Fruit fly (Drosophila melanogaster) whole organism, embryonic: ENCODE data around the gene CG14882.
A peak's percentile ranks its signal among the peaks of the same experiment; 100 is the strongest.

ENCODE experiments used
- Asciz ChIP-seq: fragments of 200-800 bp; sonication (Bioruptor generic); optimal IDR thresholded peaks from 2 replicates; lab custom pipeline; 2017; ENCODE audit warnings: missing biosample characterization, mild to moderate bottlenecking, missing genetic modification characterization, missing genetic modification reagents
- CG11695 ChIP-seq: fragments of 200-800 bp; sonication (Bioruptor generic); IDR thresholded peaks from 3 replicates; pipeline ENCODE4 v1.3.6; 2022; ENCODE audit warnings: missing biosample characterization, missing genetic modification characterization
- CG11723 ChIP-seq: fragments of 200-800 bp; sonication (Bioruptor generic); optimal IDR thresholded peaks from 2 replicates; lab custom pipeline; 2017; ENCODE audit warnings: missing biosample characterization, mild to moderate bottlenecking, missing genetic modification characterization
- CG12659 ChIP-seq: fragments of 200-800 bp; sonication (Bioruptor generic); optimal IDR thresholded peaks from 3 replicates; lab custom pipeline; 2017; ENCODE audit warnings: mild to moderate bottlenecking, missing biosample characterization, missing genetic modification reagents, missing genetic modification characterization
- CG14050 ChIP-seq: fragments of 200-800 bp; sonication (Bioruptor generic); IDR thresholded peaks from 3 replicates; pipeline ENCODE4 v1.3.6; 2022; ENCODE audit warnings: missing biosample characterization, missing genetic modification characterization
- CG15073 ChIP-seq: fragments of 200-800 bp; sonication (Bioruptor generic); optimal IDR thresholded peaks from 2 replicates; lab custom pipeline; 2016; ENCODE audit warnings: missing biosample characterization, missing genetic modification characterization
- CG1603 ChIP-seq: fragments of 200-800 bp; sonication (Bioruptor generic); optimal IDR thresholded peaks from 2 replicates; lab custom pipeline; 2019; ENCODE audit warnings: missing biosample characterization, mild to moderate bottlenecking, missing genetic modification characterization, moderate library complexity
- CG18011 ChIP-seq: fragments of 200-800 bp; sonication (Bioruptor generic); optimal IDR thresholded peaks from 2 replicates; lab custom pipeline; 2017; ENCODE audit warnings: missing biosample characterization, missing genetic modification characterization, mild to moderate bottlenecking, moderate library complexity, missing genotype
- CG18619 ChIP-seq: fragments of 200-800 bp; sonication (Bioruptor generic); optimal IDR thresholded peaks from 3 replicates; lab custom pipeline; 2017; ENCODE audit warnings: missing biosample characterization, mild to moderate bottlenecking, missing genetic modification characterization
- CG31224 ChIP-seq: fragments of 200-800 bp; sonication (Bioruptor generic); IDR thresholded peaks from 2 replicates; pipeline ENCODE4 v1.3.6; 2022; ENCODE audit warnings: missing biosample characterization, missing genetic modification characterization
- CG32772 ChIP-seq: fragments of 200-800 bp; sonication (Bioruptor generic); IDR thresholded peaks from 2 replicates; pipeline ENCODE4 v1.3.6; 2022; ENCODE audit warnings: missing biosample characterization, missing genetic modification characterization
- CG4404 ChIP-seq: fragments of 200-800 bp; sonication (Bioruptor generic); IDR thresholded peaks from 2 replicates; pipeline ENCODE4 v1.3.6; 2022; ENCODE audit warnings: missing biosample characterization, missing genetic modification characterization
- CG6272 ChIP-seq: fragments of 200-800 bp; sonication (Bioruptor generic); IDR thresholded peaks from 2 replicates; pipeline ENCODE4 v1.3.6; 2022; ENCODE audit warnings: missing biosample characterization, missing genetic modification characterization
- CG6813 ChIP-seq: fragments of 200-800 bp; sonication (Bioruptor generic); optimal IDR thresholded peaks from 2 replicates; lab custom pipeline; 2017; ENCODE audit warnings: missing biosample characterization, missing genetic modification characterization, mild to moderate bottlenecking, moderate library complexity, missing genetic modification reagents
- CG6854 ChIP-seq: fragments of 200-800 bp; sonication (Bioruptor generic); optimal IDR thresholded peaks from 3 replicates; lab custom pipeline; 2017; ENCODE audit warnings: missing biosample characterization, mild to moderate bottlenecking, missing genetic modification characterization
- CG8089 ChIP-seq: fragments of 200-800 bp; sonication (Bioruptor generic); optimal IDR thresholded peaks from 3 replicates; lab custom pipeline; 2016; ENCODE audit warnings: missing biosample characterization, missing genetic modification characterization
- Dfd ChIP-seq, 2 experiments: fragments of >200 bp; optimal IDR thresholded peaks; 2 replicates each; lab custom pipeline; 2017; ENCODE audit warnings: missing biosample characterization in 2 of 2, missing genetic modification characterization in 2 of 2
- Dip3 ChIP-seq: fragments of 200-800 bp; sonication (Bioruptor generic); optimal IDR thresholded peaks from 3 replicates; lab custom pipeline; 2016; ENCODE audit warnings: missing biosample characterization, missing genetic modification characterization
- Gsc ChIP-seq: fragments of 200-800 bp; sonication (Bioruptor generic); IDR thresholded peaks from 2 replicates; pipeline ENCODE4 v1.3.6; 2022; ENCODE audit warnings: missing biosample characterization, missing genetic modification characterization
- Hr39 ChIP-seq: fragments of >200 bp; optimal IDR thresholded peaks from 2 replicates; lab custom pipeline; 2017
- Max ChIP-seq: fragments of 200-800 bp; sonication (Bioruptor generic); optimal IDR thresholded peaks from 2 replicates; lab custom pipeline; 2016; ENCODE audit warnings: missing biosample characterization, mild to moderate bottlenecking, missing genetic modification characterization
- Myb ChIP-seq: fragments of 200-800 bp; sonication (Bioruptor generic); optimal IDR thresholded peaks from 2 replicates; lab custom pipeline; 2016; ENCODE audit warnings: missing biosample characterization, missing genetic modification characterization
- Nf-YA ChIP-seq: fragments of 200-800 bp; sonication (Bioruptor generic); IDR thresholded peaks from 2 replicates; pipeline ENCODE4 v1.3.6; 2022; ENCODE audit warnings: missing biosample characterization, missing genetic modification characterization
- PHDP ChIP-seq: fragments of 200-800 bp; sonication (Bioruptor generic); optimal IDR thresholded peaks from 3 replicates; lab custom pipeline; 2018; ENCODE audit warnings: missing biosample characterization, mild to moderate bottlenecking, missing genetic modification characterization, moderate library complexity
- Spps ChIP-seq: fragments of 200-800 bp; sonication (Bioruptor generic); optimal IDR thresholded peaks from 2 replicates; lab custom pipeline; 2018; ENCODE audit warnings: missing biosample characterization, mild to moderate bottlenecking, missing genetic modification characterization
- Sry-β ChIP-seq: fragments of 200-800 bp; sonication (Bioruptor generic); optimal IDR thresholded peaks from 2 replicates; lab custom pipeline; 2018; ENCODE audit warnings: missing biosample characterization, mild to moderate bottlenecking, missing genetic modification characterization, moderate library complexity
- Xbp1 ChIP-seq: fragments of 200-800 bp; sonication (Bioruptor generic); optimal IDR thresholded peaks from 3 replicates; lab custom pipeline; 2016; ENCODE audit warnings: missing biosample characterization, mild to moderate bottlenecking, missing genetic modification characterization
- ab ChIP-seq: fragments of 200-800 bp; sonication (Bioruptor generic); optimal IDR thresholded peaks from 2 replicates; lab custom pipeline; 2016; ENCODE audit warnings: missing biosample characterization, missing genetic modification characterization
- ara ChIP-seq: fragments of 200-800 bp; sonication (Bioruptor generic); IDR thresholded peaks from 2 replicates; pipeline ENCODE4 v1.3.6; 2022; ENCODE audit warnings: missing biosample characterization, missing genetic modification characterization
- cad ChIP-seq: fragments of >200 bp; optimal IDR thresholded peaks from 2 replicates; lab custom pipeline; 2017; ENCODE audit warnings: missing biosample characterization, missing genetic modification characterization
- da ChIP-seq: fragments of 200-800 bp; sonication (Bioruptor generic); optimal IDR thresholded peaks from 2 replicates; lab custom pipeline; 2016; ENCODE audit warnings: missing biosample characterization, missing genetic modification characterization
- disco-r ChIP-seq: fragments of 200-800 bp; sonication (Bioruptor generic); optimal IDR thresholded peaks from 2 replicates; lab custom pipeline; 2016; ENCODE audit warnings: missing biosample characterization, missing genetic modification characterization
- ewg ChIP-seq: fragments of 200-800 bp; sonication (Bioruptor generic); optimal IDR thresholded peaks from 3 replicates; lab custom pipeline; 2017; ENCODE audit warnings: mild to moderate bottlenecking, missing biosample characterization, missing genetic modification reagents, missing genetic modification characterization
- fd3F ChIP-seq: fragments of 200-800 bp; sonication (Bioruptor generic); optimal IDR thresholded peaks from 2 replicates; lab custom pipeline; 2018; ENCODE audit warnings: missing biosample characterization, mild to moderate bottlenecking, missing genetic modification characterization, moderate library complexity
- h ChIP-seq: fragments of >200 bp; optimal IDR thresholded peaks from 2 replicates; lab custom pipeline; 2017
- jigr1 ChIP-seq: fragments of 200-800 bp; sonication (Bioruptor generic); IDR thresholded peaks from 3 replicates; pipeline ENCODE4 v1.3.6; 2022; ENCODE audit warnings: missing biosample characterization, missing genetic modification characterization
- lola ChIP-seq, 3 experiments: fragments of >200 bp in 2 of 3; fragments of 200-800 bp in 1 of 3; sonication (Bioruptor generic) in 1 of 3; optimal IDR thresholded peaks; 2 replicates each; lab custom pipeline; 2017 to 2019; ENCODE audit warnings: missing biosample characterization in 3 of 3, missing genetic modification characterization in 3 of 3, mild to moderate bottlenecking in 1 of 3, moderate library complexity in 1 of 3
- nerfin-1 ChIP-seq: fragments of 200-800 bp; sonication (Bioruptor generic); optimal IDR thresholded peaks from 3 replicates; lab custom pipeline; 2019; ENCODE audit warnings: missing biosample characterization, mild to moderate bottlenecking, missing genetic modification characterization, moderate library complexity
- pfk ChIP-seq: fragments of 200-800 bp; sonication (Bioruptor generic); optimal IDR thresholded peaks from 2 replicates; lab custom pipeline; 2018; ENCODE audit warnings: missing biosample characterization, mild to moderate bottlenecking, missing genetic modification characterization, moderate library complexity
- pita ChIP-seq: fragments of 200-800 bp; sonication (Bioruptor generic); optimal IDR thresholded peaks from 2 replicates; lab custom pipeline; 2017; ENCODE audit warnings: missing biosample characterization, mild to moderate bottlenecking, missing genetic modification characterization
- sens-2 ChIP-seq: fragments of 200-800 bp; sonication (Bioruptor generic); IDR thresholded peaks from 2 replicates; pipeline ENCODE4 v1.3.6; 2022; ENCODE audit warnings: missing biosample characterization, missing genetic modification characterization
- sima ChIP-seq: fragments of 200-800 bp; sonication (Bioruptor generic); optimal IDR thresholded peaks from 2 replicates; lab custom pipeline; 2016; ENCODE audit warnings: missing biosample characterization, missing genetic modification characterization
- sna ChIP-seq: fragments of 200-800 bp; sonication (Bioruptor generic); IDR thresholded peaks from 2 replicates; pipeline ENCODE4 v1.3.6; 2022; ENCODE audit warnings: missing biosample characterization, missing genetic modification characterization; ENCODE audit not compliant: partially characterized antibody
- tgo ChIP-seq: fragments of 200-800 bp; sonication (Bioruptor generic); IDR thresholded peaks from 3 replicates; pipeline ENCODE4 v1.3.6; 2022; ENCODE audit warnings: missing biosample characterization, missing genetic modification characterization
- ttk ChIP-seq: fragments of 200-800 bp; sonication (Bioruptor generic); IDR thresholded peaks from 2 replicates; pipeline ENCODE4 v2.1.2; 2022; ENCODE audit warnings: missing biosample characterization, missing genetic modification characterization
- twi ChIP-seq: fragments of 200-800 bp; optimal IDR thresholded peaks from 2 replicates; lab custom pipeline; 2019; ENCODE audit warnings: missing biosample characterization, mild to moderate bottlenecking, missing genetic modification characterization, moderate library complexity
- unpg ChIP-seq: fragments of 200-800 bp; sonication (Bioruptor generic); optimal IDR thresholded peaks from 3 replicates; lab custom pipeline; 2018; ENCODE audit warnings: missing biosample characterization, mild to moderate bottlenecking, missing genetic modification characterization, moderate library complexity
- usp ChIP-seq: fragments of >200 bp; optimal IDR thresholded peaks from 2 replicates; lab custom pipeline; 2017; ENCODE audit warnings: missing biosample characterization, missing genetic modification characterization
- vvl ChIP-seq: fragments of 200-800 bp; sonication (Bioruptor generic); IDR thresholded peaks from 2 replicates; pipeline ENCODE4 v1.3.6; 2022; ENCODE audit warnings: missing biosample characterization, missing genetic modification characterization
- zfh1 ChIP-seq: fragments of 200-800 bp; sonication (Bioruptor generic); IDR thresholded peaks from 3 replicates; pipeline ENCODE4 v1.3.6; 2022; ENCODE audit warnings: missing biosample characterization, missing genetic modification characterization

The CG14882 gene

dm6 chr3R:16449187-16449973 is 6.4 kb downstream of the CG14882 start (continued):
- TF ChIP-seq CG15073 (GFP tag; lab: Kevin White, UChicago) (peak; percentile 65), Dfd (GFP tag; optimal IDR thresholded peaks at IDR 0.05; lab: Kevin White, UChicago) (no peak), Hr39 (no peak), ara (peak; percentile 99), Nf-YA (GFP tag; lab: Robert Waterston, UW) (peak; percentile 91), Spps (tag; lab: Kevin White, UChicago) (peak; percentile 94), CG11723 (GFP tag; lab: Kevin White, UChicago) (peak; percentile 86), lola (GFP tag; optimal IDR thresholded peaks at IDR 0.05; lab: Kevin White, UChicago) (peak in 1 of 3 experiments; percentile 96), CG6854 (GFP tag; lab: Kevin White, UChicago) (peak; percentile 47), da (peak; percentile 80), vvl (GFP tag; lab: Robert Waterston, UW) (peak; percentile 97), CG14050 (GFP tag; lab: Robert Waterston, UW) (peak; percentile 87), twi (tag; lab: Kevin White, UChicago) (peak; percentile 93), CG18011 (GFP tag; lab: Kevin White, UChicago) (no peak), ab (GFP tag; lab: Kevin White, UChicago) (peak; percentile 85), CG6272 (GFP tag; lab: Robert Waterston, UW) (peak; percentile 91), CG6813 (GFP tag; lab: Kevin White, UChicago) (peak; percentile 88), jigr1 (GFP tag; lab: Robert Waterston, UW) (peak; percentile 91), zfh1 (GFP tag; lab: Robert Waterston, UW) (peak; percentile 99), CG8089 (GFP tag; lab: Kevin White, UChicago) (peak; percentile 92), disco-r (GFP tag; lab: Kevin White, UChicago) (peak; percentile 80), Asciz (GFP tag; lab: Kevin White, UChicago) (peak; percentile 94), ewg (GFP tag; lab: Kevin White, UChicago) (peak; percentile 91), Sry-β (peak; percentile 60), PHDP (tag; lab: Kevin White, UChicago) (peak; percentile 90), CG4404 (GFP tag; lab: Robert Waterston, UW) (peak; percentile 95), usp (GFP tag; lab: Kevin White, UChicago) (no peak), pfk (GFP tag; lab: Kevin White, UChicago) (no peak), fd3F (GFP tag; lab: Kevin White, UChicago) (peak; percentile 73), Dip3 (GFP tag; lab: Kevin White, UChicago) (peak; percentile 78), CG12659 (GFP tag; lab: Kevin White, UChicago) (peak; percentile 88), Myb (GFP tag; lab: Kevin White, UChicago) (peak; percentile 64), nerfin-1 (tag; lab: Kevin White, UChicago) (peak; percentile 97), pita (GFP tag; lab: Kevin White, UChicago) (no peak), ttk (GFP tag; lab: Robert Waterston, UW) (peak; percentile 96), CG11695 (GFP tag; lab: Robert Waterston, UW) (peak; percentile 79), CG18619 (GFP tag; lab: Kevin White, UChicago) (peak; percentile 89), Gsc (peak; percentile 97; the same call in 1 of the 2 replicates), CG32772 (GFP tag; lab: Robert Waterston, UW) (peak; percentile 98), tgo (peak; percentile 92), sna (GFP tag; lab: Robert Waterston, UW) (no peak), unpg (GFP tag; lab: Kevin White, UChicago) (peak; percentile 97), Xbp1 (peak; percentile 93), h (lab: Kevin White, UChicago) (no peak), CG1603 (tag; lab: Kevin White, UChicago) (peak; percentile 97), CG31224 (GFP tag; lab: Robert Waterston, UW) (peak; percentile 85), cad (GFP tag; lab: Kevin White, UChicago) (no peak), sima (GFP tag; lab: Kevin White, UChicago) (peak; percentile 77), sens-2 (peak; percentile 96), Max (peak; percentile 88)
